Worm (Caenorhabditis elegans): ENCODE measurements around the gene srz-78.

DNA sequence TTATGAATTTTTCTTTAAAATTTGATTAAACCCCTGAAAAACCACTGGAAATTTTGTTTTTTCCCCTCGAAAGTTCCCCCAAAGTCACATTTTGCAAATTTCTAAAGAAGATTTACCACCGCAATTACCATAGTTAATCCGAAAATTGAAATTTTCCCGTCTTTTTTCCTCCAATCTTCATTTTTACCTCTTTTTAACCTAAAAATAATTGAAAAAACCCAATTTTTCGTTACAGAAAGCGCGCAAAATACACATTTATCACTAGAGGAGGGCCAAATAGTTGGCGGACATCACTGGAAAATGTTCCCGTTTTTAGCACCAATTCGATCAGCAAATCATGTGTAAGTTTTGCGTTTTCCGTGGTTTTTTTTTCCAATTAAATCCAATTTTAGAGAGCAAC lies 25.0 kb downstream of the srz-78 start, which contains the start of gene unc-33:
- TF ChIP-seq akir-1 (GFP tag; optimal IDR thresholded peaks at IDR 0.05) (no peak), F10E7.11 (tag; optimal IDR thresholded peaks at IDR 0.05) (no peak), xnd-1 (tag; optimal IDR thresholded peaks at IDR 0.05) (no peak), Y95B8A.8 (GFP tag; IDR thresholded peaks at IDR 0.05) (no peak), fkh-3 (tag; optimal IDR thresholded peaks at IDR 0.05) (no peak), T26A5.8 (tag; optimal IDR thresholded peaks at IDR 0.05) (no peak), ztf-6 (GFP tag; IDR thresholded peaks at IDR 0.05) (no peak), lsy-27 (tag; optimal IDR thresholded peaks at IDR 0.05; ENCODE audit: borderline replicate concordance, insufficient read depth) (no peak), nfya-1 (tag; optimal IDR thresholded peaks at IDR 0.05; ENCODE audit: borderline replicate concordance, insufficient read depth) (no peak), aptf-3 (GFP tag; IDR thresholded peaks at IDR 0.05) (no peak), mes-4 (tag; optimal IDR thresholded peaks at IDR 0.05) (no peak), ekl-4 (GFP tag; IDR thresholded peaks at IDR 0.05) (no peak)

All from whole organism, young adult.